Worm (Caenorhabditis elegans) whole organism, young adult: Measurements from ENCODE around the gene rec-8.

Experiments used
- B0019.2 ChIP-seq: fragments of 200-800 bp; sonication (Bioruptor generic); conservative IDR thresholded peaks from 2 replicates; pipeline ENCODE4 v1.3.6; 2022; ENCODE audit warnings: missing genetic modification reagents, missing genetic modification characterization, missing compliant biosample characterization
- hmg-1.2 ChIP-seq: fragments of 200-800 bp; sonication (Bioruptor generic); IDR thresholded peaks from 2 replicates; pipeline ENCODE4 v1.3.6; 2022; ENCODE audit warnings: missing genetic modification reagents, missing genetic modification characterization, missing compliant biosample characterization
- rcor-1 ChIP-seq: fragments of 200-800 bp; sonication (Bioruptor generic); IDR thresholded peaks from 2 replicates; pipeline ENCODE4 v1.3.6; 2022; ENCODE audit warnings: missing genetic modification reagents, missing genetic modification characterization, missing compliant biosample characterization
- ztf-28 ChIP-seq: fragments of 200-800 bp; sonication (Bioruptor generic); IDR thresholded peaks from 2 replicates; pipeline ENCODE4 v1.3.6; 2022; ENCODE audit warnings: missing genetic modification reagents, missing genetic modification characterization, missing compliant biosample characterization

- no peak for TF ChIP-seq rcor-1
- no peak for TF ChIP-seq B0019.2 (GFP tag; lab: Robert Waterston, UW)
- no peak for TF ChIP-seq hmg-1.2 (GFP tag; lab: Robert Waterston, UW)
- no peak for TF ChIP-seq ztf-28
Measured at ce11 chrIV:13381823-13382222, 28.8 kb upstream of the rec-8 start, which contains the start of gene emc-3.
